Fruit fly (Drosophila melanogaster): Measurements from ENCODE around the gene Miro.

Miro gene

DNA sequence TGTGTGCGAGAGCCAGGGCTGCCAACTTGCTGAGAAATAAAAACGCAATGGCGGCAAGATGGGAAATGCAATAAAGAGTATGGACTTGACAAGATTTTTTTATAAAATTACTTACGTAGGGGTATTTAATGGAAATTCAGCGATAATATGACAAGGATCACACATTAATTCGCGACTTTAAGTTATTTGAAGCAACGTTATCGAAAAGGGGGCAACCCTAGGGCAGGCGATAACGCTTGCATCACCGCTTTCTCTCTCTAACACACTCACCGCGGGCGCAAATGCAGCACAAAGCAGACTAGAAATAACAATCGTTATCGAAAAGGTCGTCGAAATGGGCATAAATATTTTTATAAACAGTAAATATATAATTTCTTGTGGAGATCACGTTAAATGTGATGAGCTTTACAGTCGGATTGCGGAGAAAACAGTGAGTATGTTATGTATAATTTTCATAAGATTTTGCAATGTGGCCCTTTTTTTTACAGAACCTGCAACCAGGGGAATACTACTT lies 9.4 kb upstream of the Miro start, which contains the start of gene Rox8 (continued):
- peak; percentile 26 for TF ChIP-seq kay (GFP tag; optimal IDR thresholded peaks at IDR 0.05)
- no peak for TF ChIP-seq CG11560 (tag; IDR thresholded peaks at IDR 0.05)
- TF ChIP-seq Elba2 (GFP tag; optimal IDR thresholded peaks at IDR 0.05): no peak
- TF ChIP-seq CG3281 (GFP tag; optimal IDR thresholded peaks at IDR 0.05): peak; percentile 7
- peak; percentile 45 for TF ChIP-seq CG10147 (GFP tag; optimal IDR thresholded peaks at IDR 0.05)
- no peak for TF ChIP-seq CG6813 (GFP tag; optimal IDR thresholded peaks at IDR 0.05)
- no peak for TF ChIP-seq CG2199 (GFP tag; IDR thresholded peaks at IDR 0.05)
- peak; percentile 38 for TF ChIP-seq sd (tag; optimal IDR thresholded peaks at IDR 0.05)
- no peak for TF ChIP-seq sima (GFP tag; optimal IDR thresholded peaks at IDR 0.05)
- no peak for TF ChIP-seq CG4820 (GFP tag; optimal IDR thresholded peaks at IDR 0.05)
- peak; percentile 8; the same call in 1 of the 2 replicates for TF ChIP-seq Xrp1 (GFP tag; IDR thresholded peaks at IDR 0.05)
- TF ChIP-seq Poxn (GFP tag; IDR thresholded peaks at IDR 0.05): no peak
- TF ChIP-seq PHDP (tag; optimal IDR thresholded peaks at IDR 0.05): peak; percentile 39
- no peak; the same call in 1 of the 2 replicates for TF ChIP-seq hbn (GFP tag; IDR thresholded peaks at IDR 0.05; ENCODE audit: partially characterized antibody)
- TF ChIP-seq jumu (GFP tag; optimal IDR thresholded peaks at IDR 0.05): peak; percentile 48
- no peak for TF ChIP-seq CG4282 (GFP tag; optimal IDR thresholded peaks at IDR 0.05)
- peak; percentile 71 for TF ChIP-seq Opbp (GFP tag; IDR thresholded peaks at IDR 0.05; ENCODE audit: partially characterized antibody)
- TF ChIP-seq jing (GFP tag; optimal IDR thresholded peaks at IDR 0.05): no peak
- TF ChIP-seq HHEX (GFP tag; optimal IDR thresholded peaks at IDR 0.05): no peak
- no peak for TF ChIP-seq ac (GFP tag; optimal IDR thresholded peaks at IDR 0.05)
- no peak for TF ChIP-seq CG8359 (GFP tag; optimal IDR thresholded peaks at IDR 0.05; ENCODE audit: borderline replicate concordance)
- no peak for TF ChIP-seq sqz (GFP tag; optimal IDR thresholded peaks at IDR 0.05)
- 0 out of 2 replicates have a peak, but pooled peaks have one; percentile 6 for TF ChIP-seq ap (GFP tag; IDR thresholded peaks at IDR 0.05)
- TF ChIP-seq Nf-YA (GFP tag; IDR thresholded peaks at IDR 0.05): no peak
- no peak for TF ChIP-seq Jarid2 (GFP tag; optimal IDR thresholded peaks at IDR 0.05)
- TF ChIP-seq CG31365 (tag; optimal IDR thresholded peaks at IDR 0.05): no peak
- TF ChIP-seq NC2β (GFP tag; optimal IDR thresholded peaks at IDR 0.05): peak; percentile 31
- TF ChIP-seq Meics (GFP tag; optimal IDR thresholded peaks at IDR 0.05): peak; percentile 44
- TF ChIP-seq oc (tag; optimal IDR thresholded peaks at IDR 0.05): no peak
- TF ChIP-seq Hr39 (optimal IDR thresholded peaks at IDR 0.05): no peak
- peak; percentile 69 for TF ChIP-seq CTCF (GFP tag; optimal IDR thresholded peaks at IDR 0.05)
- TF ChIP-seq btn (GFP tag; optimal IDR thresholded peaks at IDR 0.05): no peak
- no peak for TF ChIP-seq sna (GFP tag; IDR thresholded peaks at IDR 0.05; ENCODE audit: partially characterized antibody)
- 0 out of 3 replicates have a peak, but pooled peaks have one; percentile 30 for TF ChIP-seq otp (GFP tag; IDR thresholded peaks at IDR 0.05)
- TF ChIP-seq Sry-β (GFP tag; optimal IDR thresholded peaks at IDR 0.05): no peak
- peak; percentile 37 for TF ChIP-seq tin (GFP tag; optimal IDR thresholded peaks at IDR 0.05)
- TF ChIP-seq gem (tag; optimal IDR thresholded peaks at IDR 0.05): peak; percentile 60
- no peak for TF ChIP-seq Aef1 (GFP tag; IDR thresholded peaks at IDR 0.05)
- TF ChIP-seq CG2202 (tag; optimal IDR thresholded peaks at IDR 0.05): no peak
- TF ChIP-seq phol (tag; optimal IDR thresholded peaks at IDR 0.05): peak; percentile 99
- 0 out of 2 replicates have a peak, but pooled peaks have one; percentile 24 for TF ChIP-seq CG14441 (GFP tag; IDR thresholded peaks at IDR 0.05)
- TF ChIP-seq CG4854 (GFP tag; optimal IDR thresholded peaks at IDR 0.05): no peak
- TF ChIP-seq CG9932 (GFP tag; IDR thresholded peaks at IDR 0.05): peak; percentile 46
- TF ChIP-seq ttk (GFP tag; IDR thresholded peaks at IDR 0.05): no peak
- peak; percentile 33 for TF ChIP-seq CG18476 (GFP tag; optimal IDR thresholded peaks at IDR 0.05)
- peak; percentile 47; the same call in 1 of the 3 replicates for TF ChIP-seq CG17361 (GFP tag; IDR thresholded peaks at IDR 0.05)
- no peak for TF ChIP-seq CG42726 (GFP tag; IDR thresholded peaks at IDR 0.05; ENCODE audit: partially characterized antibody)
- TF ChIP-seq Fer3 (tag; optimal IDR thresholded peaks at IDR 0.05): peak; percentile 13
- no peak for TF ChIP-seq Optix (GFP tag; IDR thresholded peaks at IDR 0.05)
- no peak for TF ChIP-seq CG6654 (GFP tag; optimal IDR thresholded peaks at IDR 0.05)
- TF ChIP-seq Oli (tag; optimal IDR thresholded peaks at IDR 0.05): no peak

All from whole organism, embryonic.